Fruit fly (Drosophila melanogaster) whole organism, embryonic: Measurements from ENCODE around the gene sob.

Experiments used
- B-H2 ChIP-seq: fragments of 200-800 bp; sonication (Bioruptor generic); optimal IDR thresholded peaks from 2 replicates; lab custom pipeline; 2018; ENCODE audit warnings: missing biosample characterization, mild to moderate bottlenecking, missing genetic modification characterization
- CG1024 ChIP-seq: fragments of 200-800 bp; sonication (Bioruptor generic); IDR thresholded peaks from 2 replicates; pipeline ENCODE4 v1.3.6; 2022; ENCODE audit warnings: missing biosample characterization, missing genetic modification characterization
- CG10267 ChIP-seq: fragments of 200-800 bp; sonication (Bioruptor generic); optimal IDR thresholded peaks from 2 replicates; lab custom pipeline; 2018; ENCODE audit warnings: missing biosample characterization, mild to moderate bottlenecking, missing genetic modification characterization, moderate library complexity
- CG10321 ChIP-seq: fragments of 200-800 bp; sonication (Bioruptor generic); IDR thresholded peaks from 2 replicates; pipeline ENCODE4 v1.3.6; 2022; ENCODE audit warnings: missing biosample characterization, missing genetic modification characterization
- CG10543 ChIP-seq: fragments of 200-800 bp; sonication (Bioruptor generic); optimal IDR thresholded peaks from 3 replicates; lab custom pipeline; 2017; ENCODE audit warnings: missing biosample characterization, mild to moderate bottlenecking, missing genetic modification characterization, moderate library complexity
- CG10654 ChIP-seq: fragments of 200-800 bp; sonication (Bioruptor generic); optimal IDR thresholded peaks from 2 replicates; lab custom pipeline; 2016; ENCODE audit warnings: missing biosample characterization, missing genetic modification characterization
- CG11247 ChIP-seq: fragments of 200-800 bp; sonication (Bioruptor generic); IDR thresholded peaks from 2 replicates; pipeline ENCODE4 v1.3.6; 2022; ENCODE audit warnings: missing biosample characterization, missing genetic modification characterization
- CG11560 ChIP-seq: fragments of 200-800 bp; sonication (Bioruptor generic); IDR thresholded peaks from 3 replicates; pipeline ENCODE4 v1.3.6; 2022; ENCODE audit warnings: missing biosample characterization, missing genetic modification characterization
- CG12769 ChIP-seq: fragments of 200-800 bp; sonication (Bioruptor generic); optimal IDR thresholded peaks from 2 replicates; lab custom pipeline; 2019; ENCODE audit warnings: missing biosample characterization, mild to moderate bottlenecking, missing genetic modification characterization, moderate library complexity
- CG13624 ChIP-seq: fragments of 200-800 bp; sonication (Bioruptor generic); optimal IDR thresholded peaks from 2 replicates; lab custom pipeline; 2016; ENCODE audit warnings: missing biosample characterization, missing genetic modification characterization
- CG14710 ChIP-seq: fragments of 200-800 bp; sonication (Bioruptor generic); optimal IDR thresholded peaks from 3 replicates; lab custom pipeline; 2019; ENCODE audit warnings: missing biosample characterization, mild to moderate bottlenecking, missing genetic modification characterization, moderate library complexity
- CG18011 ChIP-seq: fragments of 200-800 bp; sonication (Bioruptor generic); optimal IDR thresholded peaks from 2 replicates; lab custom pipeline; 2017; ENCODE audit warnings: missing biosample characterization, missing genetic modification characterization, mild to moderate bottlenecking, moderate library complexity, missing genotype
- CG2202 ChIP-seq: fragments of 200-800 bp; sonication (Bioruptor generic); optimal IDR thresholded peaks from 2 replicates; lab custom pipeline; 2018; ENCODE audit warnings: missing biosample characterization, mild to moderate bottlenecking, missing genetic modification characterization
- CG2889 ChIP-seq: fragments of 200-800 bp; sonication (Bioruptor generic); IDR thresholded peaks from 3 replicates; pipeline ENCODE4 v1.3.6; 2022; ENCODE audit warnings: missing biosample characterization, missing genetic modification characterization
- CG31224 ChIP-seq: fragments of 200-800 bp; sonication (Bioruptor generic); IDR thresholded peaks from 2 replicates; pipeline ENCODE4 v1.3.6; 2022; ENCODE audit warnings: missing biosample characterization, missing genetic modification characterization
- CG3407 ChIP-seq: fragments of 200-800 bp; sonication (Bioruptor generic); optimal IDR thresholded peaks from 2 replicates; lab custom pipeline; 2018; ENCODE audit warnings: missing biosample characterization, mild to moderate bottlenecking, missing genetic modification characterization
- CG4854 ChIP-seq: fragments of 200-800 bp; sonication (Bioruptor generic); optimal IDR thresholded peaks from 2 replicates; lab custom pipeline; 2016; ENCODE audit warnings: missing biosample characterization, missing genetic modification characterization, inconsistent platforms
- CG6175 ChIP-seq: fragments of 200-800 bp; sonication (Bioruptor generic); IDR thresholded peaks from 3 replicates; pipeline ENCODE4 v1.3.6; 2022; ENCODE audit warnings: missing biosample characterization, missing genetic modification characterization
- CG6683 ChIP-seq: fragments of 200-800 bp; sonication (Bioruptor generic); optimal IDR thresholded peaks from 2 replicates; lab custom pipeline; 2017; ENCODE audit warnings: missing biosample characterization, mild to moderate bottlenecking, missing genetic modification characterization, missing genetic modification reagents
- CG7271 ChIP-seq: fragments of 200-800 bp; sonication (Bioruptor generic); optimal IDR thresholded peaks from 2 replicates; lab custom pipeline; 2018; ENCODE audit warnings: missing biosample characterization, mild to moderate bottlenecking, missing genetic modification characterization, moderate library complexity
- CG7556 ChIP-seq: fragments of 200-800 bp; sonication (Bioruptor generic); optimal IDR thresholded peaks from 2 replicates; lab custom pipeline; 2017; ENCODE audit warnings: missing biosample characterization, mild to moderate bottlenecking, missing genetic modification characterization
- CG8478 ChIP-seq: fragments of >200 bp; optimal IDR thresholded peaks from 2 replicates; lab custom pipeline; 2018
- Chrac-16 ChIP-seq: fragments of 200-800 bp; sonication (Bioruptor generic); optimal IDR thresholded peaks from 3 replicates; lab custom pipeline; 2016; ENCODE audit warnings: missing biosample characterization, missing genetic modification characterization
- Doc3 ChIP-seq: fragments of 200-800 bp; sonication (Bioruptor generic); IDR thresholded peaks from 3 replicates; pipeline ENCODE4 v1.3.6; 2022; ENCODE audit warnings: missing biosample characterization, missing genetic modification characterization; ENCODE audit not compliant: partially characterized antibody
- Fer2 ChIP-seq: fragments of 200-800 bp; sonication (Bioruptor generic); optimal IDR thresholded peaks from 2 replicates; lab custom pipeline; 2018; ENCODE audit warnings: missing biosample characterization, mild to moderate bottlenecking, missing genetic modification characterization, moderate library complexity
- Fer3 ChIP-seq: fragments of 200-800 bp; sonication (Bioruptor generic); optimal IDR thresholded peaks from 2 replicates; lab custom pipeline; 2018; ENCODE audit warnings: missing biosample characterization, mild to moderate bottlenecking, missing genetic modification characterization, moderate library complexity
- HHEX ChIP-seq: fragments of 200-800 bp; sonication (Bioruptor generic); optimal IDR thresholded peaks from 3 replicates; lab custom pipeline; 2017; ENCODE audit warnings: missing biosample characterization, mild to moderate bottlenecking, missing genetic modification characterization, missing genetic modification reagents
- HLH4C ChIP-seq: fragments of 200-800 bp; sonication (Bioruptor generic); IDR thresholded peaks from 3 replicates; pipeline ENCODE4 v1.3.6; 2022; ENCODE audit warnings: missing biosample characterization, missing genetic modification characterization; ENCODE audit not compliant: partially characterized antibody
- Max ChIP-seq: fragments of 200-800 bp; sonication (Bioruptor generic); optimal IDR thresholded peaks from 2 replicates; lab custom pipeline; 2016; ENCODE audit warnings: missing biosample characterization, mild to moderate bottlenecking, missing genetic modification characterization
- NC2α ChIP-seq: fragments of 200-800 bp; sonication (Bioruptor generic); optimal IDR thresholded peaks from 2 replicates; lab custom pipeline; 2016; ENCODE audit warnings: missing biosample characterization, missing genetic modification characterization
- Pdp1 ChIP-seq, 2 experiments: fragments of 200-800 bp; sonication (Bioruptor generic); optimal IDR thresholded peaks; 3 replicates each; lab custom pipeline; 2016; ENCODE audit warnings: missing biosample characterization in 2 of 2, missing genetic modification characterization in 2 of 2, mild to moderate bottlenecking in 1 of 2, moderate library complexity in 1 of 2
- ase ChIP-seq: fragments of 200-800 bp; sonication (Bioruptor generic); IDR thresholded peaks from 3 replicates; pipeline ENCODE4 v1.3.6; 2022; ENCODE audit warnings: missing biosample characterization, missing genetic modification characterization
- ato ChIP-seq: fragments of 200-800 bp; sonication (Bioruptor generic); IDR thresholded peaks from 2 replicates; pipeline ENCODE4 v1.3.6; 2022; ENCODE audit warnings: missing biosample characterization, missing genetic modification characterization; ENCODE audit not compliant: partially characterized antibody
- chinmo ChIP-seq: fragments of 200-800 bp; sonication (Bioruptor generic); IDR thresholded peaks from 4 replicates; pipeline ENCODE4 v1.3.6; 2022; ENCODE audit warnings: missing biosample characterization, missing genetic modification characterization; ENCODE audit not compliant: partially characterized antibody
- da ChIP-seq: fragments of 200-800 bp; sonication (Bioruptor generic); optimal IDR thresholded peaks from 2 replicates; lab custom pipeline; 2016; ENCODE audit warnings: missing biosample characterization, missing genetic modification characterization
- ftz-f1 ChIP-seq: fragments of 200-800 bp; sonication (Bioruptor generic); optimal IDR thresholded peaks from 2 replicates; lab custom pipeline; 2016; ENCODE audit warnings: missing biosample characterization, missing genetic modification characterization
- gsb-n ChIP-seq: fragments of 200-800 bp; sonication (Bioruptor generic); optimal IDR thresholded peaks from 3 replicates; lab custom pipeline; 2018; ENCODE audit warnings: missing biosample characterization, mild to moderate bottlenecking, missing genetic modification characterization
- gt ChIP-seq: fragments of 200-800 bp; sonication (Bioruptor generic); IDR thresholded peaks from 2 replicates; pipeline ENCODE4 v1.3.6; 2022; ENCODE audit warnings: missing biosample characterization, missing genetic modification characterization
- hb ChIP-seq: fragments of 200-800 bp; sonication (Bioruptor generic); IDR thresholded peaks from 3 replicates; pipeline ENCODE4 v1.3.6; 2022; ENCODE audit warnings: missing biosample characterization, missing genetic modification characterization; ENCODE audit not compliant: partially characterized antibody
- maf-S ChIP-seq: fragments of 200-800 bp; sonication (Bioruptor generic); optimal IDR thresholded peaks from 2 replicates; lab custom pipeline; 2016; ENCODE audit warnings: missing biosample characterization, missing genetic modification characterization
- mld ChIP-seq: fragments of 200-800 bp; sonication (Bioruptor generic); IDR thresholded peaks from 3 replicates; pipeline ENCODE4 v1.3.6; 2022; ENCODE audit warnings: missing biosample characterization, missing genetic modification characterization; ENCODE audit not compliant: partially characterized antibody
- nerfin-2 ChIP-seq: fragments of 200-800 bp; sonication (Bioruptor generic); IDR thresholded peaks from 2 replicates; pipeline ENCODE4 v1.3.6; 2022; ENCODE audit warnings: missing biosample characterization, missing genetic modification characterization; ENCODE audit not compliant: partially characterized antibody
- nom ChIP-seq: fragments of 200-800 bp; sonication (Bioruptor generic); optimal IDR thresholded peaks from 2 replicates; lab custom pipeline; 2017; ENCODE audit warnings: missing biosample characterization, missing genetic modification characterization, mild to moderate bottlenecking, moderate library complexity, missing genetic modification reagents
- sna ChIP-seq: fragments of 200-800 bp; sonication (Bioruptor generic); IDR thresholded peaks from 2 replicates; pipeline ENCODE4 v1.3.6; 2022; ENCODE audit warnings: missing biosample characterization, missing genetic modification characterization; ENCODE audit not compliant: partially characterized antibody
- stwl ChIP-seq: fragments of 200-800 bp; sonication (Bioruptor generic); optimal IDR thresholded peaks from 3 replicates; lab custom pipeline; 2018; ENCODE audit warnings: missing biosample characterization, mild to moderate bottlenecking, missing genetic modification characterization, moderate library complexity
- tin ChIP-seq: fragments of 200-800 bp; sonication (Bioruptor generic); optimal IDR thresholded peaks from 3 replicates; lab custom pipeline; 2016; ENCODE audit warnings: missing biosample characterization, missing genetic modification characterization
- trh ChIP-seq: fragments of 200-800 bp; sonication (Bioruptor generic); optimal IDR thresholded peaks from 2 replicates; lab custom pipeline; 2016; ENCODE audit warnings: missing biosample characterization, missing genetic modification characterization
- usp ChIP-seq: fragments of >200 bp; optimal IDR thresholded peaks from 2 replicates; lab custom pipeline; 2017; ENCODE audit warnings: missing biosample characterization, missing genetic modification characterization
- yki ChIP-seq: fragments of >200 bp; optimal IDR thresholded peaks from 3 replicates; lab custom pipeline; 2018
- zen ChIP-seq: fragments of 200-800 bp; sonication (Bioruptor generic); optimal IDR thresholded peaks from 3 replicates; lab custom pipeline; 2018; ENCODE audit warnings: missing biosample characterization, mild to moderate bottlenecking, missing genetic modification characterization, moderate library complexity

The sob gene

DNA sequence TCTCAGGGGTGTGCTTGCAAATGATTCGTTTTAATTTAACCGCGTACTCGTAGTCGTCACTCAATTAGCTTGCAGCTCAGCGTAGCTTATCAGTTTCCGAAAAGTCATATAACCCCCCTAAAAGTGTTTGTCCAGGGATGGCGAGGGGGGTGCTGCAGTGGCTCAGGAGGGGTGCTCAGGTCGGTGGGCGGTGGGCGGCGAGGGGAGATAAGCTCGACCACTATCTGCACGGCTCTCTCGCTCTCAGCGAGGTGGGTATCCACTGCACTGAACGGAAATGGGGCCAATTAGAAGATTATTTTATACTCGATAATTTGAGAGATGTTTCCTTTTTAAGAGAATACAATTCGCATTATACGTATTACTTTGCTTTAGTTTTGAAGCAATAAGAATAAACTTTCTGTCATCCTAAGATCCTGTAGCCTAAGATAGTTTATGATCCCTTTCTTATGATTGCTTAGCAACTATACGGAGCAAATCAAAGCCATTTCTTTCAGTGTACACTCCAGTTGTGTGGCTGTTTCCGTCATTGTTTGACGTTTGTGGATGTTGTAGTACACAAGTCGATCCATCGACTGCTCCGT lies 7.3 kb downstream of the sob start (continued):
- peak; percentile 47 for TF ChIP-seq CG10654 (GFP tag; lab: Kevin White, UChicago)
- TF ChIP-seq CG7556 (GFP tag; lab: Kevin White, UChicago), result peak; percentile 27
- peak; percentile 57 for TF ChIP-seq CG14710 (tag; lab: Kevin White, UChicago)
- TF ChIP-seq CG8478 (lab: Kevin White, UChicago), result no peak
- TF ChIP-seq CG2202 (tag; lab: Kevin White, UChicago), result peak; percentile 44
- no peak for TF ChIP-seq CG11247 (GFP tag; lab: Robert Waterston, UW)
- no peak for TF ChIP-seq yki (lab: Kevin White, UChicago)
- no peak for TF ChIP-seq ftz-f1 (GFP tag; lab: Kevin White, UChicago)
- peak; percentile 11 for TF ChIP-seq CG3407 (GFP tag; lab: Kevin White, UChicago)
- no peak for TF ChIP-seq trh (GFP tag; lab: Kevin White, UChicago)
- TF ChIP-seq da (GFP tag; lab: Kevin White, UChicago), result no peak
- peak; percentile 44 for TF ChIP-seq gsb-n (tag; lab: Kevin White, UChicago)
- TF ChIP-seq stwl (tag; lab: Kevin White, UChicago), result no peak
- TF ChIP-seq ato (GFP tag; lab: Robert Waterston, UW), result no peak
- no peak for TF ChIP-seq CG1024 (GFP tag; lab: Robert Waterston, UW)
- TF ChIP-seq hb (GFP tag; lab: Robert Waterston, UW), result no peak
- TF ChIP-seq nom (GFP tag; lab: Kevin White, UChicago), result no peak
- no peak for TF ChIP-seq CG6175 (GFP tag; lab: Robert Waterston, UW)
- peak; percentile 58 for TF ChIP-seq CG12769 (tag; lab: Kevin White, UChicago)
- no peak for TF ChIP-seq CG7271
- TF ChIP-seq zen, result peak; percentile 12
- no peak for TF ChIP-seq CG2889 (GFP tag; lab: Robert Waterston, UW)
- TF ChIP-seq maf-S (GFP tag; lab: Kevin White, UChicago), result peak; percentile 45
- TF ChIP-seq tin (GFP tag; lab: Kevin White, UChicago), result peak; percentile 39
- no peak for TF ChIP-seq B-H2 (GFP tag; lab: Kevin White, UChicago)
- no peak for TF ChIP-seq gt (GFP tag; lab: Robert Waterston, UW)
- TF ChIP-seq CG18011 (GFP tag; lab: Kevin White, UChicago), result no peak
- TF ChIP-seq CG10543 (GFP tag; lab: Kevin White, UChicago), result no peak
- TF ChIP-seq ase (GFP tag; lab: Robert Waterston, UW), result 0 out of 3 replicates have a peak, but pooled peaks have one; percentile 37
- TF ChIP-seq Fer2 (tag; lab: Kevin White, UChicago), result peak; percentile 8
- TF ChIP-seq nerfin-2, result no peak
- TF ChIP-seq CG11560 (tag; lab: Robert Waterston, UW), result no peak
- TF ChIP-seq HLH4C, result no peak
- peak; percentile 55 for TF ChIP-seq HHEX (GFP tag; lab: Kevin White, UChicago)
- TF ChIP-seq Doc3 (GFP tag; lab: Robert Waterston, UW), result no peak
- TF ChIP-seq chinmo (GFP tag; lab: Robert Waterston, UW), result peak; percentile 66; the same call in 1 of the 4 replicates
- no peak for TF ChIP-seq CG10321 (GFP tag; lab: Robert Waterston, UW)
- no peak for TF ChIP-seq NC2α (GFP tag; lab: Kevin White, UChicago)
- TF ChIP-seq CG10267 (tag; lab: Kevin White, UChicago), result peak; percentile 27
- TF ChIP-seq Fer3 (tag; lab: Kevin White, UChicago), result peak; percentile 65
- no peak for TF ChIP-seq CG31224 (GFP tag; lab: Robert Waterston, UW)
- peak; percentile 13 for TF ChIP-seq CG6683 (GFP tag; lab: Kevin White, UChicago)
- TF ChIP-seq Chrac-16 (GFP tag; lab: Kevin White, UChicago), result peak; percentile 23
- no peak for TF ChIP-seq mld (GFP tag; lab: Robert Waterston, UW)
- TF ChIP-seq CG4854, result no peak
- TF ChIP-seq CG13624 (GFP tag; lab: Kevin White, UChicago), result peak; percentile 4
- no peak for TF ChIP-seq sna (GFP tag; lab: Robert Waterston, UW)
- peak; percentile 34 to 57 for TF ChIP-seq Pdp1 (GFP tag; optimal IDR thresholded peaks at IDR 0.05; lab: Kevin White, UChicago)
- TF ChIP-seq Max, result peak; percentile 1
- TF ChIP-seq usp, result no peak
